Worm (Caenorhabditis elegans) whole organism, mixed stage, embryonic: ENCODE results near the gene T13F3.8.

Source experiments
- M03D4.4 ChIP-seq: sonication (generic microtip); optimal IDR thresholded peaks from 2 replicates; lab custom pipeline; 2017; ENCODE audit warnings: mild to moderate bottlenecking, missing genetic modification characterization, missing compliant biosample characterization
- bed-3 ChIP-seq: fragments of 200-800 bp; sonication (Bioruptor generic); optimal IDR thresholded peaks from 3 replicates; lab custom pipeline; 2018; ENCODE audit warnings: mild to moderate bottlenecking, missing genetic modification characterization, moderate library complexity, missing compliant biosample characterization
- blmp-1 ChIP-seq: fragments of 150-350 bp; optimal IDR thresholded peaks from 2 replicates; lab custom pipeline; 2014; ENCODE audit warnings: missing biosample characterization, missing genetic modification characterization
- ceh-39 ChIP-seq: fragments of 150-350 bp; optimal IDR thresholded peaks from 2 replicates; lab custom pipeline; 2014; ENCODE audit warnings: missing biosample characterization, missing genetic modification characterization
- ceh-83 ChIP-seq: fragments of 200-800 bp; sonication (Bioruptor generic); optimal IDR thresholded peaks from 2 replicates; lab custom pipeline; 2018; ENCODE audit warnings: mild to moderate bottlenecking, missing genetic modification characterization, missing compliant biosample characterization
- ces-1 ChIP-seq: fragments of 150-350 bp; optimal IDR thresholded peaks from 2 replicates; lab custom pipeline; 2014; ENCODE audit warnings: missing biosample characterization, missing genetic modification reagents, missing genetic modification characterization
- cnd-1 ChIP-seq: fragments of 200-800 bp; sonication (Bioruptor generic); optimal IDR thresholded peaks from 2 replicates; lab custom pipeline; 2018; ENCODE audit warnings: mild to moderate bottlenecking, missing genetic modification characterization, missing compliant biosample characterization
- drap-1 ChIP-seq: fragments of 200-800 bp; sonication (Bioruptor generic); optimal IDR thresholded peaks from 3 replicates; lab custom pipeline; 2018; ENCODE audit warnings: mild to moderate bottlenecking, missing genetic modification characterization, missing compliant biosample characterization
- elt-1 ChIP-seq: sonication (generic microtip); optimal IDR thresholded peaks from 2 replicates; lab custom pipeline; 2017; ENCODE audit warnings: missing genetic modification characterization, mild to moderate bottlenecking, missing compliant biosample characterization, antibody characterized with exemption, moderate library complexity, borderline replicate concordance; ENCODE audit not compliant: insufficient read depth
- elt-3 ChIP-seq: fragments of 150-350 bp; optimal IDR thresholded peaks from 2 replicates; lab custom pipeline; 2014; ENCODE audit warnings: missing biosample characterization, missing genetic modification characterization
- flh-1 ChIP-seq: fragments of 200-800 bp; sonication (Bioruptor generic); optimal IDR thresholded peaks from 2 replicates; lab custom pipeline; 2018; ENCODE audit warnings: mild to moderate bottlenecking, missing genetic modification characterization, moderate library complexity, missing compliant biosample characterization
- hlh-1 ChIP-seq: fragments of 150-350 bp; optimal IDR thresholded peaks from 2 replicates; lab custom pipeline; 2014; ENCODE audit warnings: missing biosample characterization, missing genetic modification reagents, missing genetic modification characterization
- lin-13 ChIP-seq: fragments of 150-350 bp; optimal IDR thresholded peaks from 2 replicates; lab custom pipeline; 2014; ENCODE audit warnings: missing biosample characterization, missing genetic modification characterization
- lin-32 ChIP-seq: fragments of 200-800 bp; sonication (Bioruptor generic); optimal IDR thresholded peaks from 2 replicates; lab custom pipeline; 2018; ENCODE audit warnings: mild to moderate bottlenecking, missing genetic modification characterization, missing compliant biosample characterization
- lsy-2 ChIP-seq: fragments of 150-350 bp; optimal IDR thresholded peaks from 2 replicates; lab custom pipeline; 2014; ENCODE audit warnings: missing biosample characterization, missing genetic modification characterization
- mab-5 ChIP-seq: fragments of 150-350 bp; optimal IDR thresholded peaks from 2 replicates; lab custom pipeline; 2014; ENCODE audit warnings: missing biosample characterization, missing genetic modification characterization
- mep-1 ChIP-seq: fragments of 150-350 bp; optimal IDR thresholded peaks from 2 replicates; lab custom pipeline; 2017; ENCODE audit warnings: missing biosample characterization, missing genetic modification reagents, missing genetic modification characterization, inconsistent platforms
- mls-2 ChIP-seq: sonication (generic microtip); optimal IDR thresholded peaks from 2 replicates; lab custom pipeline; 2016; ENCODE audit warnings: mild to moderate bottlenecking, missing genetic modification characterization, moderate library complexity, missing compliant biosample characterization
- nhr-12 ChIP-seq: fragments of 150-350 bp; optimal IDR thresholded peaks from 2 replicates; lab custom pipeline; 2014; ENCODE audit warnings: missing biosample characterization, missing genetic modification characterization
- nhr-237 ChIP-seq: fragments of 150-350 bp; optimal IDR thresholded peaks from 2 replicates; lab custom pipeline; 2014; ENCODE audit warnings: missing biosample characterization, missing genetic modification characterization
- nhr-28 ChIP-seq: fragments of 150-350 bp; optimal IDR thresholded peaks from 2 replicates; lab custom pipeline; 2014; ENCODE audit warnings: missing biosample characterization, missing genetic modification characterization
- nhr-76 ChIP-seq: sonication (generic microtip); optimal IDR thresholded peaks from 2 replicates; lab custom pipeline; 2017; ENCODE audit warnings: missing biosample characterization, missing genetic modification characterization
- pha-4 ChIP-seq: fragments of 150-350 bp; optimal IDR thresholded peaks from 2 replicates; lab custom pipeline; 2018; ENCODE audit warnings: missing biosample characterization, missing genetic modification reagents, missing genetic modification characterization
- sem-2 ChIP-seq: fragments of 200-800 bp; sonication (Bioruptor generic); optimal IDR thresholded peaks from 2 replicates; lab custom pipeline; 2018; ENCODE audit warnings: mild to moderate bottlenecking, missing genetic modification characterization, missing compliant biosample characterization
- snpc-4 ChIP-seq: fragments of 150-350 bp; optimal IDR thresholded peaks from 2 replicates; lab custom pipeline; 2014; ENCODE audit warnings: missing biosample characterization, missing genetic modification characterization
- sptf-1 ChIP-seq: sonication (generic microtip); optimal IDR thresholded peaks from 2 replicates; lab custom pipeline; 2017; ENCODE audit warnings: mild to moderate bottlenecking, missing genetic modification characterization, moderate library complexity, missing compliant biosample characterization
- tbx-8 ChIP-seq: fragments of 200-800 bp; sonication (Bioruptor generic); optimal IDR thresholded peaks from 2 replicates; lab custom pipeline; 2018; ENCODE audit warnings: mild to moderate bottlenecking, missing genetic modification characterization, moderate library complexity, missing compliant biosample characterization
- unc-120 ChIP-seq: sonication (generic microtip); optimal IDR thresholded peaks from 2 replicates; lab custom pipeline; 2017; ENCODE audit warnings: missing genetic modification characterization, missing compliant biosample characterization; ENCODE audit not compliant: poor library complexity, severe bottlenecking
- unc-62 ChIP-seq: fragments of 150-350 bp; optimal IDR thresholded peaks from 2 replicates; lab custom pipeline; 2014; ENCODE audit warnings: missing biosample characterization, missing genetic modification reagents, missing genetic modification characterization
- ztf-11 ChIP-seq: fragments of 150-350 bp; optimal IDR thresholded peaks from 2 replicates; lab custom pipeline; 2014; ENCODE audit warnings: missing biosample characterization, missing genetic modification characterization

T13F3.8 gene

ce11 chrV:16253687-16254086 is 15.9 kb upstream of the T13F3.8 start, which contains the start of gene gcy-20:
Gene gcy-20 (minus strand): TSS chrV:16253787.
- TF ChIP-seq ztf-11 (tag; lab: Kevin White, UChicago) (no peak), nhr-28 (tag; lab: Kevin White, UChicago) (no peak), bed-3 (GFP tag; lab: Kevin White, UChicago) (no peak), ceh-83 (GFP tag; lab: Kevin White, UChicago) (no peak), nhr-12 (tag; lab: Kevin White, UChicago) (no peak), sem-2 (GFP tag; lab: Kevin White, UChicago) (no peak), ces-1 (GFP tag; lab: Kevin White, UChicago) (no peak), unc-62 (no peak), ceh-39 (tag; lab: Kevin White, UChicago) (no peak), snpc-4 (tag; lab: Kevin White, UChicago) (no peak)

- no peak for TF ChIP-seq mep-1 (tag; lab: Kevin White, UChicago)
- no peak for TF ChIP-seq nhr-12 (tag; lab: Kevin White, UChicago)
- TF ChIP-seq lin-32: no peak
- TF ChIP-seq hlh-1 (tag; lab: Kevin White, UChicago): no peak
- TF ChIP-seq cnd-1 (tag; lab: Kevin White, UChicago): no peak
- TF ChIP-seq elt-1: no peak
- no peak for TF ChIP-seq unc-120 (tag; lab: Kevin White, UChicago)
- no peak for TF ChIP-seq nhr-76 (tag; lab: Kevin White, UChicago)
- TF ChIP-seq mab-5: no peak
- TF ChIP-seq nhr-237 (tag; lab: Kevin White, UChicago): no peak
- no peak for TF ChIP-seq nhr-28 (tag; lab: Kevin White, UChicago)
- no peak for TF ChIP-seq ceh-39 (tag; lab: Kevin White, UChicago)
- no peak for TF ChIP-seq bed-3 (GFP tag; lab: Kevin White, UChicago)
- no peak for TF ChIP-seq drap-1 (GFP tag; lab: Kevin White, UChicago)
- TF ChIP-seq mls-2 (tag; lab: Kevin White, UChicago): no peak
- TF ChIP-seq tbx-8: no peak
- TF ChIP-seq sem-2 (GFP tag; lab: Kevin White, UChicago): no peak
- TF ChIP-seq blmp-1 (tag; lab: Kevin White, UChicago): no peak
- TF ChIP-seq, all 35 proteins: peak for 0
These were observed 13.2 kb upstream of the T13F3.8 start, which contains the start of gene bgnt-1.3 for ce11 chrV:16256395-16256794. Gene bgnt-1.3 (minus strand): TSS chrV:16256495.

DNA sequence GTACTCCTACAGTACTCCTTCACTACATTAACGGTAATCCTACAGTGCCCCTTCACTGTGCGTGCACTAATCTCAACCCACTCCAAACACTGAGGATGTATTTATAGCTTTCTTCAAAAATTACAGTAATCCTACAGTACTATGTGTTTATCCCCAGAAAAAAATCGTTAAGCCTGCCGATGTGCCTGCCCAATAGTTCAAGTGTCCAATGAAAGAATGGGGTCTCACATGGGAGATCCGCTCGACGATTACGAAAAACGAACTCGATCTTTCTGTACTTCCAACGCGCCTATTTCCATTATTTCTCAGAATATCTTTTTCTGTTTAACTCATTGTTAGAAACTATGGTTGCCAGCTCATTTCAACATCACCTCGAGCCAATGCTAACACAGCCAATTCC is 11.5 kb upstream of the T13F3.8 start, which contains the start of gene nhr-218:
TSS of gene nhr-218 (plus strand) at position 301 of the 400 bp plus-strand sequence.
- TF ChIP-seq tbx-8 (no peak), nhr-28 (tag; lab: Kevin White, UChicago) (no peak), sptf-1 (tag; lab: Kevin White, UChicago) (no peak), lin-32 (no peak)

- no peak for TF ChIP-seq elt-3 (tag; lab: Kevin White, UChicago)
- TF ChIP-seq lin-32: no peak
- TF ChIP-seq ces-1 (GFP tag; lab: Kevin White, UChicago): no peak
These were observed 9.9 kb upstream of the T13F3.8 start, which contains the start of gene nhr-127 for ce11 chrV:16259684-16260083. Gene nhr-127 (plus strand): TSS chrV:16259984.

ce11 chrV:16266514-16266913 is 3.1 kb upstream of the T13F3.8 start, which contains the start of gene T13F3.4:
Gene T13F3.4 (minus strand): TSS chrV:16266614.
- TF ChIP-seq elt-1 (no peak), flh-1 (GFP tag; lab: Kevin White, UChicago) (no peak), M03D4.4 (tag; lab: Kevin White, UChicago) (no peak), nhr-237 (tag; lab: Kevin White, UChicago) (no peak), hlh-1 (tag; lab: Kevin White, UChicago) (no peak), mab-5 (no peak), nhr-76 (tag; lab: Kevin White, UChicago) (no peak), ceh-39 (tag; lab: Kevin White, UChicago) (no peak), pha-4 (tag; lab: Kevin White, UChicago) (no peak), cnd-1 (tag; lab: Kevin White, UChicago) (no peak), blmp-1 (tag; lab: Kevin White, UChicago) (no peak)
- TF ChIP-seq, all 35 proteins: peak for 0

ce11 chrV:16271121-16271520 is 1.5 kb downstream of the T13F3.8 start, which contains the start of gene T13F3.6:
Gene T13F3.6 (minus strand): TSS chrV:16271221.
- TF ChIP-seq drap-1 (GFP tag; lab: Kevin White, UChicago): no peak
- no peak for TF ChIP-seq elt-1
- no peak for TF ChIP-seq nhr-28 (tag; lab: Kevin White, UChicago)
- no peak for TF ChIP-seq blmp-1 (tag; lab: Kevin White, UChicago)
- TF ChIP-seq lin-32: no peak
- TF ChIP-seq nhr-76 (tag; lab: Kevin White, UChicago): no peak
- TF ChIP-seq unc-62: no peak
- no peak for TF ChIP-seq bed-3 (GFP tag; lab: Kevin White, UChicago)
- no peak for TF ChIP-seq unc-120 (tag; lab: Kevin White, UChicago)
- no peak for TF ChIP-seq M03D4.4 (tag; lab: Kevin White, UChicago)
- TF ChIP-seq lin-13: no peak
- no peak for TF ChIP-seq tbx-8
- no peak for TF ChIP-seq lsy-2
- TF ChIP-seq sem-2 (GFP tag; lab: Kevin White, UChicago): no peak
- no peak for TF ChIP-seq elt-3 (tag; lab: Kevin White, UChicago)
- TF ChIP-seq mls-2 (tag; lab: Kevin White, UChicago): no peak
- no peak for TF ChIP-seq mep-1 (tag; lab: Kevin White, UChicago)
- TF ChIP-seq snpc-4 (tag; lab: Kevin White, UChicago): no peak
- TF ChIP-seq nhr-237 (tag; lab: Kevin White, UChicago): no peak
- TF ChIP-seq hlh-1 (tag; lab: Kevin White, UChicago): no peak
